Worm (Caenorhabditis elegans) whole organism, L2 larva: Measurements from ENCODE around the gene C37C3.2.

ENCODE experiments used
- ama-1 ChIP-seq: fragments of 150-350 bp; optimal IDR thresholded peaks from 2 replicates; lab custom pipeline; 2018; ENCODE audit warnings: inconsistent platforms
- lin-13 ChIP-seq: fragments of 150-350 bp; optimal IDR thresholded peaks from 2 replicates; lab custom pipeline; 2014; ENCODE audit warnings: missing biosample characterization, missing genetic modification reagents, missing genetic modification characterization
- lsy-2 ChIP-seq, 2 experiments: fragments of 150-350 bp in 1 of 2; sonication (generic microtip) in 1 of 2; optimal IDR thresholded peaks; 2 replicates each; lab custom pipeline; 2014 to 2017; ENCODE audit warnings: missing biosample characterization in 2 of 2, missing genetic modification characterization in 2 of 2
- mdl-1 ChIP-seq, 2 experiments: fragments of 150-350 bp in 1 of 2; sonication (generic microtip) in 1 of 2; optimal IDR thresholded peaks; 2 replicates each; lab custom pipeline; 2017; ENCODE audit warnings: missing biosample characterization in 2 of 2, missing genetic modification characterization in 2 of 2
- nhr-12 ChIP-seq: fragments of 150-350 bp; optimal IDR thresholded peaks from 2 replicates; lab custom pipeline; 2014; ENCODE audit warnings: missing biosample characterization, missing genetic modification characterization
- snpc-4 ChIP-seq: fragments of 150-350 bp; optimal IDR thresholded peaks from 2 replicates; lab custom pipeline; 2014; ENCODE audit warnings: missing biosample characterization, missing genetic modification characterization
- unc-55 ChIP-seq: fragments of 150-350 bp; sonication (generic microtip); optimal IDR thresholded peaks from 3 replicates; lab custom pipeline; 2014; ENCODE audit warnings: missing biosample characterization, missing genetic modification reagents, missing genetic modification characterization
- unc-62 ChIP-seq: fragments of 150-350 bp; optimal IDR thresholded peaks from 2 replicates; lab custom pipeline; 2014; ENCODE audit warnings: missing biosample characterization, missing genetic modification reagents, missing genetic modification characterization
- ztf-11 ChIP-seq: sonication (generic microtip); optimal IDR thresholded peaks from 2 replicates; lab custom pipeline; 2017; ENCODE audit warnings: missing biosample characterization, missing genetic modification characterization
- ztf-4 ChIP-seq: fragments of 150-350 bp; optimal IDR thresholded peaks from 2 replicates; lab custom pipeline; 2014; ENCODE audit warnings: missing biosample characterization, missing genetic modification characterization

- no peak for TF ChIP-seq lsy-2 (tag; optimal IDR thresholded peaks at IDR 0.05; lab: Kevin White, UChicago)
- TF ChIP-seq mdl-1 (tag; optimal IDR thresholded peaks at IDR 0.05; lab: Kevin White, UChicago), result no peak
- no peak for TF ChIP-seq ztf-4 (tag; lab: Kevin White, UChicago)
- no peak for TF ChIP-seq ama-1 (lab: Kevin White, UChicago)
- TF ChIP-seq unc-62, result no peak
- no peak for TF ChIP-seq nhr-12
- no peak for TF ChIP-seq snpc-4 (tag; lab: Kevin White, UChicago)
- no peak for TF ChIP-seq ztf-11 (tag; lab: Kevin White, UChicago)
- TF ChIP-seq lin-13 (GFP tag; lab: Kevin White, UChicago), result no peak
- TF ChIP-seq unc-55, result no peak
These were observed 44.0 kb downstream of the C37C3.2 start, which contains the start of gene F40A3.7 for ce11 chrV:7899761-7900160.
